Worm (Caenorhabditis elegans): ENCODE results near the gene morc-1.

DNA sequence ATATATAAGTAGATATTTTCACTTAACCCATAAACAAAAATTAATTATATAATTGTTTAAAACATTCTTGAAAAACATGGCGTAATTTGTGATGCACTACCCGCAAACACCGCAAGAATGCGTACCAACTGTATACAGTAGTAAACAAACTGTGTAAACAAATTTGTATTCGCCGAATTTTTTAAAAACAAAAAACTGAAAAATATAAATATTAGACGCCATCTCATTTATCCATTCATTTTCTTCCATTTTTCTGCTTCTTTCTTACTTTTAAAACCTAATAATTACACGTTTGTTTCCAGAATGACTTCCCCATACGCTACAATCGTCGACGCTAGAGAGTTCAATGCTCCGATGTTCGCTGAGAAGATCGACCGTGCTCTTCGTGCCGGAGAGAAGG, 18.6 kb upstream of the morc-1 start, which contains the start of gene nex-1:
- TF ChIP-seq skn-1 (tag; optimal IDR thresholded peaks at IDR 0.05) (no peak), nhr-23 (tag; optimal IDR thresholded peaks at IDR 0.05) (no peak), sea-2 (GFP tag; optimal IDR thresholded peaks at IDR 0.05) (no peak), ama-1 (optimal IDR thresholded peaks at IDR 0.05) (no peak), nhr-237 (tag; optimal IDR thresholded peaks at IDR 0.05) (no peak), mml-1 (tag; optimal IDR thresholded peaks at IDR 0.05) (no peak), daf-12 (tag; optimal IDR thresholded peaks at IDR 0.05) (no peak), nhr-77 (tag; optimal IDR thresholded peaks at IDR 0.05) (no peak), egl-27 (tag; optimal IDR thresholded peaks at IDR 0.05) (no peak), pqm-1 (tag; optimal IDR thresholded peaks at IDR 0.05) (no peak)
